Worm (Caenorhabditis elegans): ENCODE data around the gene mrp-6.

The mrp-6 gene

ce11 chrX:4151206-4151605 is 35.4 kb downstream of the mrp-6 start:
- no peak for TF ChIP-seq mls-2 (tag; optimal IDR thresholded peaks at IDR 0.05)
- TF ChIP-seq unc-39 (tag; optimal IDR thresholded peaks at IDR 0.05): no peak
- TF ChIP-seq lin-32 (GFP tag; optimal IDR thresholded peaks at IDR 0.05): no peak
- no peak for TF ChIP-seq elt-3 (tag; optimal IDR thresholded peaks at IDR 0.05)
- no peak for TF ChIP-seq blmp-1 (tag; optimal IDR thresholded peaks at IDR 0.05)
- TF ChIP-seq elt-1 (tag; optimal IDR thresholded peaks at IDR 0.05; ENCODE audit: borderline replicate concordance, insufficient read depth): no peak
- TF ChIP-seq unc-62 (GFP tag; optimal IDR thresholded peaks at IDR 0.05): no peak
- TF ChIP-seq drap-1 (GFP tag; optimal IDR thresholded peaks at IDR 0.05): peak; percentile 17

DNA sequence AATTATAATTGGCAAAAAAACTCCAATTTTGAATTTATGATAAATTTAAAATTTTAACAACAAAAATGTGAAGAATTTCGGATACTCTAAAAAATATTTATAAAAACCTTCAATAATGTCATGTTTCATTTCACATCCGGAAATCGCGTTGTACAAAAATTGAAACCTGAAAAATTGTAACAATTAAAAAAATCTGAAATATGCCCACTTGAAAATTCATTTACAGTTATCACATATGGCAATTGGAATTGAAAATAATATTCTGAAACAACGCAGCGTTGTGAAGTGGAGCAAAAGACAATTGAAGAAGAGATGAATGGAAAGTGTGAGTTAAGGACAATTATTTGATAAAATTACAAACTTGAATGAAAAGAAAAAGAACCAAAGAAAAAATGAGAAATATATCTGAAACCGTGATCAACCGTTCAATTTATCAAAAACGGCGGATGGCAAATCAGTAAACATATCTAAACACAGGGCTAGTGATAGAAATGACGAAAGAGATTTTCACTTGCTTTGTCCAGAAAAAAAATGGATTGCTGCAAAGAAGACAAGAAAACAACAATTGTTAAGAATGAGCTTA is 38.0 kb downstream of the mrp-6 start:
- TF ChIP-seq ztf-11 (tag; optimal IDR thresholded peaks at IDR 0.05) (no peak), zip-8 (tag; optimal IDR thresholded peaks at IDR 0.05) (no peak), unc-62 (GFP tag; optimal IDR thresholded peaks at IDR 0.05) (no peak), sem-2 (GFP tag; optimal IDR thresholded peaks at IDR 0.05) (no peak), pha-4 (tag; optimal IDR thresholded peaks at IDR 0.05) (no peak), blmp-1 (tag; optimal IDR thresholded peaks at IDR 0.05) (no peak), nhr-76 (tag; optimal IDR thresholded peaks at IDR 0.05) (no peak), sptf-1 (tag; optimal IDR thresholded peaks at IDR 0.05) (no peak), ceh-39 (tag; optimal IDR thresholded peaks at IDR 0.05) (no peak), drap-1 (GFP tag; optimal IDR thresholded peaks at IDR 0.05) (no peak), tbx-8 (GFP tag; optimal IDR thresholded peaks at IDR 0.05) (no peak), mls-2 (tag; optimal IDR thresholded peaks at IDR 0.05) (no peak), lin-32 (GFP tag; optimal IDR thresholded peaks at IDR 0.05) (no peak), nhr-12 (tag; optimal IDR thresholded peaks at IDR 0.05) (no peak), flh-1 (GFP tag; optimal IDR thresholded peaks at IDR 0.05) (no peak), ces-1 (GFP tag; optimal IDR thresholded peaks at IDR 0.05) (no peak), hlh-1 (tag; optimal IDR thresholded peaks at IDR 0.05) (no peak), cnd-1 (tag; optimal IDR thresholded peaks at IDR 0.05) (no peak)

- TF ChIP-seq nhr-76 (tag; optimal IDR thresholded peaks at IDR 0.05): no peak
- peak; percentile 18 for TF ChIP-seq ces-1 (GFP tag; optimal IDR thresholded peaks at IDR 0.05)
These were observed 38.7 kb downstream of the mrp-6 start for ce11 chrX:4147600-4148448.

DNA sequence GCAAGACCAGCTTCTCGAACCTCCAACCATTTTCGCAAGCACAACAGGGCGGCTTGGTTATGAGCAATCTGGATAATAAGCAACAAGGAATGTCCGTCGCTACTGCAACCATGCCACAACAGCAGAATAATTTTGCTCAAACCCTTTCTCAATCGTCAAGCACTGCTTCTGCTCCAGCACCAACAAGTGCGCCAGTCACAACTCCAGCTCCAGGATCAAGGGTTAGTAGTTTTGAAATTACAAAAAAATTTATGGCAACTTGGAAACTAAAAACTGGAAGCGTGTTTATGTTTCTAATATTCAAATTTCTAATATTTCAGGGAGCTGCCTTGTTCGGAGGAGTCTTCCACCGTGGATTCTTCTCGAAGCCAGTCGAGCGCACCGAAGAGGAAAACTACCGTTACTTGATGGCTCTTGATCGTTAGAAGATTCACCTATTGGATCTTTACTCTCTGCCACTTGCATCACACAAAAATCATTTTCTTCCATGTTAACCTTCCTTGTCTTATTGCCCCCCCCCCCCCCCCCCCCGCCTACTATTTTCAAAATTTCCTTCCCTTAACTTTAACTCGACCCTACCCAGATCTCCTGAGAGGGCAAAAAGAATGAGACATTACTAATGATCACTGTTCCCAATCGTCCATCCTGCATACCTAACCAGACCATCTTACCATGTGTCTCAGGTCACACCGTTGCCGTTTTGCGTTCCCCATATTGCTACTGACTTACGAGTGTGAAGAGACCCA is 39.6 kb downstream of the mrp-6 start:
- TF ChIP-seq M03D4.4 (tag; optimal IDR thresholded peaks at IDR 0.05) (peak; percentile 12), elt-1 (tag; optimal IDR thresholded peaks at IDR 0.05; ENCODE audit: borderline replicate concordance, insufficient read depth) (no peak)

DNA sequence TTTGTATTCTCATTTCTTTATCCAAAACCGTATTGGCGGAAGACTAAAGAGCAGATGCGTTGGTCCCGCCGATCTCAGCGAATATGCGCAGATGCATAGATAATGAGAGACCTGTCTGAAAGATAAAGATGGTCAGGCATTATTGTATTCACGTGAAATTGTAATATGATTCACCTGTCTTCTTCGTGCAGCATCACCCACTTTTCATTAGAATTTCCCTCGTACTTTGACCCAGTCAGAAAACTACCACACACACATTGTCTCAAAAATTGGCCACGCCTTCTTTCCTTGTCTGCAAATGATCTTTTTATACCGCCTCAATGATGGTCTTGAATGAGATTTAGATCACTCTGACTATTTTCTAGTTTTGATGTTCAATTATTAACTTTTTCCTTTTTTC is 40.5 kb downstream of the mrp-6 start:
- no peak for TF ChIP-seq M03D4.4 (tag; optimal IDR thresholded peaks at IDR 0.05)
- peak; percentile 79 for TF ChIP-seq elt-1 (tag; optimal IDR thresholded peaks at IDR 0.05; ENCODE audit: borderline replicate concordance, insufficient read depth)
- no peak for TF ChIP-seq cnd-1 (tag; optimal IDR thresholded peaks at IDR 0.05)

- TF ChIP-seq ceh-83 (GFP tag; optimal IDR thresholded peaks at IDR 0.05) (peak; percentile 46), ceh-39 (tag; optimal IDR thresholded peaks at IDR 0.05) (peak; percentile 40), mep-1 (tag; optimal IDR thresholded peaks at IDR 0.05) (peak; percentile 1), unc-62 (GFP tag; optimal IDR thresholded peaks at IDR 0.05) (no peak), mls-2 (tag; optimal IDR thresholded peaks at IDR 0.05) (peak; percentile 46), cnd-1 (tag; optimal IDR thresholded peaks at IDR 0.05) (peak; percentile 20), unc-39 (tag; optimal IDR thresholded peaks at IDR 0.05) (no peak), sptf-1 (tag; optimal IDR thresholded peaks at IDR 0.05) (peak; percentile 58), lin-13 (tag; optimal IDR thresholded peaks at IDR 0.05) (no peak), hlh-1 (tag; optimal IDR thresholded peaks at IDR 0.05) (peak; percentile 24), lin-32 (GFP tag; optimal IDR thresholded peaks at IDR 0.05) (no peak), ham-2 (GFP tag; optimal IDR thresholded peaks at IDR 0.05) (peak; percentile 2), M03D4.4 (tag; optimal IDR thresholded peaks at IDR 0.05) (no peak), unc-120 (tag; optimal IDR thresholded peaks at IDR 0.05; ENCODE audit: poor library complexity, severe bottlenecking) (peak; percentile 17), ces-1 (GFP tag; optimal IDR thresholded peaks at IDR 0.05) (peak; percentile 59)
These were observed 41.3 kb downstream of the mrp-6 start for ce11 chrX:4145051-4145826.
